Worm (Caenorhabditis elegans) whole organism, L4 larva: Measurements from ENCODE around the gene col-152.

ENCODE experiments used
- ama-1 ChIP-seq: fragments of 150-350 bp; optimal IDR thresholded peaks from 2 replicates; lab custom pipeline; 2014; ENCODE audit warnings: inconsistent platforms, mixed read lengths
- daf-12 ChIP-seq: fragments of 150-350 bp; optimal IDR thresholded peaks from 2 replicates; lab custom pipeline; 2014; ENCODE audit warnings: missing biosample characterization, missing genetic modification reagents, missing genetic modification characterization
- mes-2 ChIP-seq: sonication (generic microtip); optimal IDR thresholded peaks from 2 replicates; lab custom pipeline; 2016; ENCODE audit warnings: missing genotype, mild to moderate bottlenecking, missing genetic modification characterization, missing compliant biosample characterization; ENCODE audit not compliant: poor library complexity, severe bottlenecking
- nhr-28 ChIP-seq: fragments of 150-350 bp; optimal IDR thresholded peaks from 2 replicates; lab custom pipeline; 2014; ENCODE audit warnings: missing biosample characterization, missing genetic modification characterization
- snpc-4 ChIP-seq: fragments of 150-350 bp; optimal IDR thresholded peaks from 2 replicates; lab custom pipeline; 2014; ENCODE audit warnings: missing biosample characterization, missing genetic modification characterization
- zag-1 ChIP-seq: fragments of 150-350 bp; optimal IDR thresholded peaks from 2 replicates; lab custom pipeline; 2014; ENCODE audit warnings: missing biosample characterization, missing genetic modification characterization

ce11 chrV:10574197-10574596, 13.5 kb downstream of the col-152 start:
- no peak for TF ChIP-seq mes-2 (tag; lab: Kevin White, UChicago)
- TF ChIP-seq zag-1 (tag; lab: Kevin White, UChicago) = no peak
- TF ChIP-seq daf-12 (tag; lab: Kevin White, UChicago) = no peak
- TF ChIP-seq snpc-4 (tag; lab: Kevin White, UChicago) = no peak
- TF ChIP-seq ama-1 (lab: Kevin White, UChicago) = no peak
- no peak for TF ChIP-seq nhr-28
